Worm (Caenorhabditis elegans) whole organism, late embryonic: ENCODE measurements around the gene nhr-53.
"Not testable (repeated sequence)": the region's sequence is repeated elsewhere in the genome, so short reads cannot be mapped to it uniquely, and the experiment has no call there.

ENCODE experiments used
- K02D7.2 ChIP-seq: sonication (generic microtip); optimal IDR thresholded peaks from 2 replicates; lab custom pipeline; 2017; ENCODE audit warnings: mild to moderate bottlenecking, missing genetic modification characterization, missing compliant biosample characterization
- K09A11.1 ChIP-seq: sonication (generic microtip); optimal IDR thresholded peaks from 2 replicates; lab custom pipeline; 2017; ENCODE audit warnings: antibody characterized with exemption, mild to moderate bottlenecking, missing genetic modification characterization, missing compliant biosample characterization; ENCODE audit not compliant: insufficient read depth
- T23F11.4 ChIP-seq: fragments of 200-800 bp; sonication (Bioruptor generic); optimal IDR thresholded peaks from 2 replicates; lab custom pipeline; 2018; ENCODE audit warnings: mild to moderate bottlenecking, missing genetic modification characterization, missing compliant biosample characterization
- Y22D7AL.16 ChIP-seq: sonication (generic microtip); optimal IDR thresholded peaks from 2 replicates; lab custom pipeline; 2016; ENCODE audit warnings: missing genetic modification characterization, missing compliant biosample characterization
- ahr-1 ChIP-seq: sonication (generic microtip); optimal IDR thresholded peaks from 2 replicates; lab custom pipeline; 2016; ENCODE audit warnings: missing genetic modification characterization, missing compliant biosample characterization
- ceh-18 ChIP-seq: sonication (generic microtip); optimal IDR thresholded peaks from 2 replicates; lab custom pipeline; 2016; ENCODE audit warnings: missing genetic modification characterization, missing compliant biosample characterization
- ceh-19 ChIP-seq: fragments of 200-800 bp; sonication (Bioruptor generic); optimal IDR thresholded peaks from 2 replicates; lab custom pipeline; 2018; ENCODE audit warnings: mild to moderate bottlenecking, missing genetic modification characterization, missing compliant biosample characterization
- ceh-2 ChIP-seq: sonication (generic microtip); optimal IDR thresholded peaks from 2 replicates; lab custom pipeline; 2016; ENCODE audit warnings: missing genotype, missing genetic modification characterization, missing compliant biosample characterization
- ceh-24 ChIP-seq: sonication (generic microtip); optimal IDR thresholded peaks from 2 replicates; lab custom pipeline; 2016; ENCODE audit warnings: mild to moderate bottlenecking, missing genetic modification characterization, missing compliant biosample characterization
- ceh-30 ChIP-seq: fragments of 150-350 bp; optimal IDR thresholded peaks from 2 replicates; lab custom pipeline; 2014; ENCODE audit warnings: missing biosample characterization, missing genetic modification characterization
- ceh-31 ChIP-seq: sonication (generic microtip); optimal IDR thresholded peaks from 2 replicates; lab custom pipeline; 2016; ENCODE audit warnings: missing genetic modification characterization, missing compliant biosample characterization
- dve-1 ChIP-seq: sonication (generic microtip); optimal IDR thresholded peaks from 2 replicates; lab custom pipeline; 2017; ENCODE audit warnings: antibody characterized with exemption, mild to moderate bottlenecking, missing genetic modification characterization, missing compliant biosample characterization
- elt-2 ChIP-seq: sonication (generic microtip); optimal IDR thresholded peaks from 2 replicates; lab custom pipeline; 2016; ENCODE audit warnings: missing genetic modification reagents, missing genetic modification characterization, missing compliant biosample characterization
- elt-4 ChIP-seq: sonication (generic microtip); optimal IDR thresholded peaks from 2 replicates; lab custom pipeline; 2016; ENCODE audit warnings: missing genetic modification characterization, missing compliant biosample characterization
- fkh-10 ChIP-seq: fragments of 150-350 bp; optimal IDR thresholded peaks from 2 replicates; lab custom pipeline; 2014; ENCODE audit warnings: missing biosample characterization, missing genetic modification reagents, missing genetic modification characterization
- hlh-8 ChIP-seq: sonication (generic microtip); optimal IDR thresholded peaks from 2 replicates; lab custom pipeline; 2016; ENCODE audit warnings: missing genotype, missing genetic modification characterization, missing compliant biosample characterization
- lin-11 ChIP-seq: fragments of 200-800 bp; sonication (Bioruptor generic); optimal IDR thresholded peaks from 2 replicates; lab custom pipeline; 2018; ENCODE audit warnings: mild to moderate bottlenecking, missing genetic modification characterization, missing compliant biosample characterization
- madf-2 ChIP-seq: sonication (generic microtip); optimal IDR thresholded peaks from 2 replicates; lab custom pipeline; 2017; ENCODE audit warnings: missing genetic modification characterization, missing compliant biosample characterization
- nfya-1 ChIP-seq: sonication (generic microtip); optimal IDR thresholded peaks from 2 replicates; lab custom pipeline; 2017; ENCODE audit warnings: missing genetic modification characterization, mild to moderate bottlenecking, missing compliant biosample characterization, antibody characterized with exemption, moderate library complexity
- nhr-11 ChIP-seq: fragments of 150-350 bp; optimal IDR thresholded peaks from 2 replicates; lab custom pipeline; 2014; ENCODE audit warnings: missing biosample characterization, missing genetic modification characterization
- npax-4 ChIP-seq: sonication (generic microtip); optimal IDR thresholded peaks from 2 replicates; lab custom pipeline; 2016; ENCODE audit warnings: missing genetic modification characterization, missing compliant biosample characterization
- odd-2 ChIP-seq: sonication (generic microtip); optimal IDR thresholded peaks from 2 replicates; lab custom pipeline; 2017; ENCODE audit warnings: antibody characterized with exemption, mild to moderate bottlenecking, missing genetic modification characterization, missing compliant biosample characterization
- pax-1 ChIP-seq: fragments of 150-350 bp; optimal IDR thresholded peaks from 2 replicates; lab custom pipeline; 2014; ENCODE audit warnings: missing biosample characterization, missing genetic modification characterization
- pqm-1 ChIP-seq: sonication (generic microtip); optimal IDR thresholded peaks from 2 replicates; lab custom pipeline; 2016; ENCODE audit warnings: missing genetic modification characterization, missing compliant biosample characterization
- pros-1 ChIP-seq: fragments of 150-350 bp; optimal IDR thresholded peaks from 2 replicates; lab custom pipeline; 2014; ENCODE audit warnings: missing biosample characterization, missing genetic modification reagents, missing genetic modification characterization
- ref-2 ChIP-seq: sonication (generic microtip); optimal IDR thresholded peaks from 2 replicates; lab custom pipeline; 2016; ENCODE audit warnings: missing genetic modification characterization, missing compliant biosample characterization
- rnt-1 ChIP-seq: sonication (generic microtip); optimal IDR thresholded peaks from 2 replicates; lab custom pipeline; 2016; ENCODE audit warnings: missing genetic modification characterization, missing compliant biosample characterization
- sox-4 ChIP-seq: sonication (generic microtip); optimal IDR thresholded peaks from 2 replicates; lab custom pipeline; 2017; ENCODE audit warnings: mild to moderate bottlenecking, missing genetic modification characterization, inconsistent platforms, missing compliant biosample characterization
- unc-3 ChIP-seq, 2 experiments: fragments of 200-800 bp in 1 of 2; sonication (Bioruptor generic) in 1 of 2; sonication (generic microtip) in 1 of 2; conservative IDR thresholded peaks in 1 of 2; optimal IDR thresholded peaks in 1 of 2; 2 replicates each; pipeline versions ENCODE4 v1.3.6 to Lab custom; 2016 to 2022; ENCODE audit warnings: missing compliant biosample characterization in 2 of 2, missing genetic modification characterization in 2 of 2, missing genetic modification reagents in 1 of 2
- unc-55 ChIP-seq: sonication (generic microtip); optimal IDR thresholded peaks from 2 replicates; lab custom pipeline; 2017; ENCODE audit warnings: missing biosample characterization, missing genetic modification reagents, missing genetic modification characterization
- unc-86 ChIP-seq: sonication (generic microtip); optimal IDR thresholded peaks from 2 replicates; lab custom pipeline; 2016; ENCODE audit warnings: missing genetic modification characterization, missing compliant biosample characterization
- zip-5 ChIP-seq: sonication (generic microtip); optimal IDR thresholded peaks from 2 replicates; lab custom pipeline; 2016; ENCODE audit warnings: missing genetic modification characterization, missing compliant biosample characterization
- ztf-16 ChIP-seq: sonication (generic microtip); optimal IDR thresholded peaks from 2 replicates; lab custom pipeline; 2017; ENCODE audit warnings: missing genetic modification characterization, missing compliant biosample characterization

nhr-53 gene

ce11 chrV:15668870-15669269 is 33.3 kb downstream of the nhr-53 start, which contains the start of gene K06B4.4:
Gene K06B4.4 (plus strand): TSS chrV:15669170.
- TF ChIP-seq K09A11.1 (tag; lab: Kevin White, UChicago) (no peak), ceh-18 (tag; lab: Kevin White, UChicago) (no peak), fkh-10 (GFP tag; lab: Kevin White, UChicago) (no peak), ztf-16 (no peak), madf-2 (no peak), dve-1 (tag; lab: Kevin White, UChicago) (no peak), ceh-30 (tag; lab: Kevin White, UChicago) (no peak), ceh-19 (GFP tag; lab: Kevin White, UChicago) (no peak), Y22D7AL.16 (no peak), ref-2 (tag; lab: Kevin White, UChicago) (no peak), odd-2 (tag; lab: Kevin White, UChicago) (no peak), lin-11 (tag; lab: Kevin White, UChicago) (no peak), nhr-11 (tag; lab: Kevin White, UChicago) (no peak)

- not testable (repeated sequence) for TF ChIP-seq elt-4 (tag; lab: Kevin White, UChicago); fkh-10 (GFP tag; lab: Kevin White, UChicago); T23F11.4
- TF ChIP-seq, all 69 proteins: peak for 0; not testable (repeated sequence) for 69
These were observed 34.0 kb downstream of the nhr-53 start, which contains the start of gene F53E4.1 for ce11 chrV:15668200-15668599. Gene F53E4.1 (minus strand): TSS chrV:15668300.

ce11 chrV:15666718-15667117 is 35.4 kb downstream of the nhr-53 start:
- TF ChIP-seq ceh-19 (GFP tag; lab: Kevin White, UChicago): no peak
- TF ChIP-seq elt-4 (tag; lab: Kevin White, UChicago): no peak
- peak; percentile 5 for TF ChIP-seq pqm-1 (tag; lab: Kevin White, UChicago)
- peak; percentile 75 for TF ChIP-seq elt-2 (tag; lab: Kevin White, UChicago)

ce11 chrV:15664053-15664661 is 38.0 kb downstream of the nhr-53 start:
- TF ChIP-seq ceh-31 (tag; lab: Kevin White, UChicago) (peak; percentile 22), pax-1 (tag; lab: Kevin White, UChicago) (peak; percentile 62), rnt-1 (peak; percentile 17), zip-5 (tag; lab: Kevin White, UChicago) (no peak), npax-4 (tag; lab: Kevin White, UChicago) (no peak), ceh-18 (tag; lab: Kevin White, UChicago) (peak; percentile 20), dve-1 (tag; lab: Kevin White, UChicago) (peak; percentile 57), unc-55 (GFP tag; lab: Kevin White, UChicago) (peak; percentile 60)

ce11 chrV:15661580-15661979 is 40.6 kb downstream of the nhr-53 start:
- TF ChIP-seq ceh-24 (tag; lab: Kevin White, UChicago) (no peak), hlh-8 (no peak), unc-86 (tag; lab: Kevin White, UChicago) (no peak), pros-1 (tag; lab: Kevin White, UChicago) (no peak), ceh-2 (tag; lab: Kevin White, UChicago) (no peak), ahr-1 (tag; lab: Kevin White, UChicago) (no peak), K02D7.2 (no peak), unc-3 (GFP tag; conservative IDR thresholded peaks at IDR 0.05; lab: Robert Waterston, UW) (no peak), unc-3 (tag; optimal IDR thresholded peaks at IDR 0.05; lab: Kevin White, UChicago) (no peak), sox-4 (tag; lab: Kevin White, UChicago) (no peak), nfya-1 (tag; lab: Kevin White, UChicago) (no peak), ref-2 (tag; lab: Kevin White, UChicago) (no peak)
